Worm (Caenorhabditis elegans) whole organism, L4 larva: ENCODE measurements around the gene F31F6.1.
A peak's percentile ranks its signal among the peaks of the same experiment; 100 is the strongest.

Experiments used
- F26F4.8 ChIP-seq: fragments of 200-800 bp; sonication (Bioruptor generic); conservative IDR thresholded peaks from 2 replicates; pipeline ENCODE4 v1.3.6; 2022; ENCODE audit warnings: missing genetic modification characterization, missing compliant biosample characterization
- F44E2.7 ChIP-seq: fragments of 200-800 bp; sonication (Bioruptor generic); IDR thresholded peaks from 2 replicates; pipeline ENCODE4 v2.1.2; 2022; ENCODE audit warnings: missing genetic modification characterization, missing compliant biosample characterization
- R02D3.7 ChIP-seq: fragments of 150-350 bp; sonication (generic microtip); optimal IDR thresholded peaks from 3 replicates; lab custom pipeline; 2014; ENCODE audit warnings: missing biosample characterization, missing genetic modification characterization
- T20F7.1 ChIP-seq: fragments of 200-800 bp; sonication (Bioruptor generic); optimal IDR thresholded peaks from 2 replicates; lab custom pipeline; 2018; ENCODE audit warnings: mild to moderate bottlenecking, missing genetic modification characterization, missing compliant biosample characterization
- aha-1 ChIP-seq: fragments of 150-350 bp; peaks from one replicate; lab custom pipeline; 2014; ENCODE audit warnings: missing biosample characterization, missing genetic modification characterization
- aly-2 ChIP-seq: sonication (generic microtip); optimal IDR thresholded peaks from 2 replicates; lab custom pipeline; 2018; ENCODE audit warnings: missing biosample characterization, missing genetic modification characterization
- attf-4 ChIP-seq: sonication (generic microtip); optimal IDR thresholded peaks from 3 replicates; lab custom pipeline; 2017; ENCODE audit warnings: missing biosample characterization, missing genetic modification characterization
- ceh-44 ChIP-seq: fragments of 200-800 bp; sonication (Bioruptor generic); IDR thresholded peaks from 2 replicates; pipeline ENCODE4 v1.3.6; 2022; ENCODE audit warnings: missing genetic modification reagents, missing genetic modification characterization, missing compliant biosample characterization
- ces-1 ChIP-seq: fragments of 150-350 bp; sonication (generic microtip); optimal IDR thresholded peaks from 4 replicates; lab custom pipeline; 2014; ENCODE audit warnings: missing biosample characterization, missing genetic modification reagents, missing genetic modification characterization
- ctbp-1 ChIP-seq: fragments of 200-800 bp; sonication (Bioruptor generic); IDR thresholded peaks from 2 replicates; pipeline ENCODE4 v1.3.6; 2022; ENCODE audit warnings: missing genetic modification reagents, missing genetic modification characterization, missing compliant biosample characterization
- daf-19 ChIP-seq: fragments of 200-800 bp; sonication (Bioruptor generic); conservative IDR thresholded peaks from 2 replicates; pipeline ENCODE4 v1.3.6; 2022; ENCODE audit warnings: missing genetic modification characterization, missing compliant biosample characterization
- dmd-6 ChIP-seq: fragments of 200-800 bp; sonication (Bioruptor generic); IDR thresholded peaks from 2 replicates; pipeline ENCODE4 v1.3.6; 2022; ENCODE audit warnings: missing genetic modification reagents, missing genetic modification characterization, missing compliant biosample characterization
- dmd-9 ChIP-seq: fragments of 200-800 bp; sonication (Bioruptor generic); IDR thresholded peaks from 2 replicates; pipeline ENCODE4 v1.3.6; 2022; ENCODE audit warnings: missing genetic modification reagents, missing genetic modification characterization, missing compliant biosample characterization
- dpl-1 ChIP-seq: fragments of 150-350 bp; optimal IDR thresholded peaks from 2 replicates; lab custom pipeline; 2014; ENCODE audit warnings: missing biosample characterization, missing genetic modification reagents, missing genetic modification characterization
- fos-1 ChIP-seq: fragments of 150-350 bp; optimal IDR thresholded peaks from 2 replicates; lab custom pipeline; 2014; ENCODE audit warnings: missing biosample characterization, missing genetic modification characterization
- hlh-11 ChIP-seq: fragments of 200-800 bp; sonication (Bioruptor generic); optimal IDR thresholded peaks from 2 replicates; lab custom pipeline; 2018; ENCODE audit warnings: mild to moderate bottlenecking, missing genetic modification characterization, missing compliant biosample characterization
- hmg-1.1 ChIP-seq: fragments of 200-800 bp; sonication (Bioruptor generic); IDR thresholded peaks from 2 replicates; pipeline ENCODE4 v1.3.6; 2022; ENCODE audit warnings: missing genetic modification reagents, missing genetic modification characterization, missing compliant biosample characterization
- lin-15B ChIP-seq: fragments of 150-350 bp; sonication (generic microtip); optimal IDR thresholded peaks from 3 replicates; lab custom pipeline; 2014; ENCODE audit warnings: missing biosample characterization, missing genetic modification characterization
- lin-38 ChIP-seq: fragments of 200-800 bp; sonication (Bioruptor generic); IDR thresholded peaks from 2 replicates; pipeline ENCODE4 v1.3.6; 2022; ENCODE audit warnings: missing genetic modification reagents, missing genetic modification characterization, missing compliant biosample characterization
- lsy-2 ChIP-seq, 2 experiments: fragments of 150-350 bp in 1 of 2; sonication (generic microtip) in 1 of 2; optimal IDR thresholded peaks; 2 replicates each; lab custom pipeline; 2014 to 2017; ENCODE audit warnings: missing biosample characterization in 2 of 2, missing genetic modification characterization in 2 of 2
- madf-5 ChIP-seq, 2 experiments: fragments of 200-800 bp; sonication (Bioruptor generic); IDR thresholded peaks; 2 replicates each; pipeline ENCODE4 v1.3.6; 2022; ENCODE audit warnings: missing compliant biosample characterization in 2 of 2, missing genetic modification characterization in 2 of 2
- madf-9 ChIP-seq: fragments of 200-800 bp; sonication (Bioruptor generic); conservative IDR thresholded peaks from 2 replicates; pipeline ENCODE4 v1.3.6; 2022; ENCODE audit warnings: missing genetic modification reagents, missing genetic modification characterization, missing compliant biosample characterization
- nhr-11 ChIP-seq: fragments of 150-350 bp; optimal IDR thresholded peaks from 2 replicates; lab custom pipeline; 2014; ENCODE audit warnings: missing biosample characterization, missing genetic modification characterization
- nhr-111 ChIP-seq: fragments of 200-800 bp; sonication (Bioruptor generic); optimal IDR thresholded peaks from 2 replicates; lab custom pipeline; 2018; ENCODE audit warnings: mild to moderate bottlenecking, missing genetic modification characterization, missing compliant biosample characterization
- nhr-237 ChIP-seq: sonication (generic microtip); optimal IDR thresholded peaks from 2 replicates; lab custom pipeline; 2017; ENCODE audit warnings: missing biosample characterization, missing genetic modification characterization
- nhr-25 ChIP-seq: sonication (generic microtip); optimal IDR thresholded peaks from 2 replicates; lab custom pipeline; 2017; ENCODE audit warnings: missing genetic modification characterization, mild to moderate bottlenecking, missing compliant biosample characterization, antibody characterized with exemption, moderate library complexity, borderline replicate concordance; ENCODE audit not compliant: insufficient read depth
- nhr-48 ChIP-seq: sonication (generic microtip); optimal IDR thresholded peaks from 2 replicates; lab custom pipeline; 2016; ENCODE audit warnings: mild to moderate bottlenecking, missing genetic modification characterization, missing compliant biosample characterization
- pha-4 ChIP-seq, 2 experiments: fragments of 150-350 bp in 1 of 2; fragments of 200-800 bp in 1 of 2; sonication (Bioruptor generic) in 1 of 2; IDR thresholded peaks in 1 of 2; optimal IDR thresholded peaks in 1 of 2; 2 replicates each; pipeline versions ENCODE4 v1.3.6 to Lab custom; 2014 to 2022; ENCODE audit warnings: missing genetic modification characterization in 2 of 2, missing genetic modification reagents in 2 of 2, missing biosample characterization in 1 of 2, missing compliant biosample characterization in 1 of 2
- pqm-1 ChIP-seq: sonication (generic microtip); optimal IDR thresholded peaks from 2 replicates; lab custom pipeline; 2017; ENCODE audit warnings: missing biosample characterization, missing genetic modification characterization
- rbr-2 ChIP-seq: sonication (generic microtip); optimal IDR thresholded peaks from 2 replicates; lab custom pipeline; 2016; ENCODE audit warnings: missing genotype, missing genetic modification characterization, missing compliant biosample characterization
- sdz-12 ChIP-seq: fragments of 200-800 bp; sonication (Bioruptor generic); optimal IDR thresholded peaks from 2 replicates; lab custom pipeline; 2018; ENCODE audit warnings: mild to moderate bottlenecking, missing genetic modification characterization, missing compliant biosample characterization
- set-16 ChIP-seq: fragments of 200-800 bp; sonication (Bioruptor generic); IDR thresholded peaks from 2 replicates; pipeline ENCODE4 v1.3.6; 2022; ENCODE audit warnings: missing genetic modification reagents, missing genetic modification characterization, missing compliant biosample characterization
- skn-1 ChIP-seq: fragments of 150-350 bp; optimal IDR thresholded peaks from 2 replicates; lab custom pipeline; 2014; ENCODE audit warnings: missing biosample characterization, missing genetic modification characterization
- snpc-4 ChIP-seq: fragments of 150-350 bp; optimal IDR thresholded peaks from 2 replicates; lab custom pipeline; 2014; ENCODE audit warnings: missing biosample characterization, missing genetic modification characterization
- spr-1 ChIP-seq: sonication (generic microtip); optimal IDR thresholded peaks from 2 replicates; lab custom pipeline; 2016; ENCODE audit warnings: mild to moderate bottlenecking, missing genetic modification characterization, missing compliant biosample characterization
- tag-97 ChIP-seq: fragments of 200-800 bp; sonication (Bioruptor generic); IDR thresholded peaks from 2 replicates; pipeline ENCODE4 v1.3.6; 2022; ENCODE audit warnings: missing genetic modification characterization, missing compliant biosample characterization
- unc-130 ChIP-seq: sonication (generic microtip); optimal IDR thresholded peaks from 2 replicates; lab custom pipeline; 2016; ENCODE audit warnings: missing genetic modification reagents, missing genetic modification characterization, missing compliant biosample characterization
- unc-39 ChIP-seq: sonication (generic microtip); optimal IDR thresholded peaks from 2 replicates; lab custom pipeline; 2017; ENCODE audit warnings: missing biosample characterization, missing genetic modification characterization
- unc-62 ChIP-seq, 3 experiments: fragments of 150-350 bp in 1 of 3; sonication (generic microtip); optimal IDR thresholded peaks in 2 of 3; peaks in 1 of 3; 1 replicate in 1 of 3; 2 replicates in 2 of 3; lab custom pipeline; 2014 to 2017; ENCODE audit warnings: missing biosample characterization in 3 of 3, missing genetic modification characterization in 3 of 3, missing genetic modification reagents in 3 of 3, missing genotype in 1 of 3
- vab-7 ChIP-seq: fragments of 200-800 bp; sonication (Bioruptor generic); IDR thresholded peaks from 2 replicates; pipeline ENCODE4 v1.3.6; 2022; ENCODE audit warnings: missing genetic modification reagents, missing genetic modification characterization, missing compliant biosample characterization
- ztf-11 ChIP-seq: fragments of 150-350 bp; optimal IDR thresholded peaks from 2 replicates; lab custom pipeline; 2014; ENCODE audit warnings: missing biosample characterization, missing genetic modification characterization
- ztf-7 ChIP-seq: fragments of 150-350 bp; optimal IDR thresholded peaks from 2 replicates; lab custom pipeline; 2014; ENCODE audit warnings: missing biosample characterization, missing genetic modification characterization

F31F6.1 gene

ce11 chrX:14841030-14841429 is 27.1 kb downstream of the F31F6.1 start (continued):
- TF ChIP-seq skn-1 (tag; lab: Kevin White, UChicago) (no peak), hlh-11 (tag; lab: Kevin White, UChicago) (peak; percentile 93), pqm-1 (tag; lab: Kevin White, UChicago) (peak; percentile 39), F44E2.7 (GFP tag; lab: Robert Waterston, UW) (no peak), lin-38 (GFP tag; lab: Robert Waterston, UW) (peak; percentile 49), spr-1 (tag; lab: Kevin White, UChicago) (peak; percentile 34), lin-15B (tag; lab: Kevin White, UChicago) (no peak), unc-39 (tag; lab: Kevin White, UChicago) (no peak), vab-7 (GFP tag; lab: Robert Waterston, UW) (peak; percentile 50), tag-97 (GFP tag; lab: Robert Waterston, UW) (no peak), lsy-2 (tag; optimal IDR thresholded peaks at IDR 0.05; lab: Kevin White, UChicago) (peak; percentile 68 to 86), ztf-7 (peak; percentile 36), R02D3.7 (no peak), ctbp-1 (GFP tag; lab: Robert Waterston, UW) (peak; percentile 92)

- TF ChIP-seq aly-2 (tag; lab: Kevin White, UChicago): no peak
- TF ChIP-seq ctbp-1 (GFP tag; lab: Robert Waterston, UW): no peak
- no peak for TF ChIP-seq rbr-2
- TF ChIP-seq ces-1: no peak
Measured at ce11 chrX:14838339-14838738, 29.8 kb downstream of the F31F6.1 start.

ce11 chrX:14831531-14831930 is 36.6 kb downstream of the F31F6.1 start, which contains the start of gene dpf-2:
Gene dpf-2 (plus strand): TSS chrX:14831831.
- TF ChIP-seq aha-1 (tag; lab: Kevin White, UChicago) (peak; percentile 10), fos-1 (no peak)

ce11 chrX:14828766-14829165 is 39.3 kb downstream of the F31F6.1 start:
- TF ChIP-seq snpc-4 (tag; lab: Kevin White, UChicago) (no peak), aha-1 (tag; lab: Kevin White, UChicago) (peak; percentile 96), madf-9 (GFP tag; lab: Robert Waterston, UW) (no peak), unc-39 (tag; lab: Kevin White, UChicago) (no peak), nhr-11 (no peak), lin-15B (tag; lab: Kevin White, UChicago) (no peak), unc-62 (GFP tag; optimal IDR thresholded peaks at IDR 0.05 in 1 of 2; lab: Kevin White, UChicago) (peak in 1 of 2 experiments; percentile 4), unc-62 (tag; optimal IDR thresholded peaks at IDR 0.05; lab: Kevin White, UChicago) (no peak)

- TF ChIP-seq fos-1 (no peak), set-16 (GFP tag; lab: Robert Waterston, UW) (no peak), madf-9 (GFP tag; lab: Robert Waterston, UW) (0 out of 2 replicates have a peak, but pooled peaks have one; percentile 9), pha-4 (GFP tag; IDR thresholded peaks at IDR 0.05; lab: Robert Waterston, UW) (no peak), pha-4 (tag; optimal IDR thresholded peaks at IDR 0.05; lab: Kevin White, UChicago) (no peak), F26F4.8 (GFP tag; lab: Robert Waterston, UW) (no peak), T20F7.1 (GFP tag; lab: Kevin White, UChicago) (no peak), madf-5 (GFP tag; IDR thresholded peaks at IDR 0.05; lab: Robert Waterston, UW) (no peak), nhr-237 (tag; lab: Kevin White, UChicago) (no peak), nhr-111 (GFP tag; lab: Kevin White, UChicago) (no peak), rbr-2 (peak; percentile 51), unc-130 (GFP tag; lab: Kevin White, UChicago) (no peak), lin-15B (tag; lab: Kevin White, UChicago) (no peak), dmd-6 (GFP tag; lab: Robert Waterston, UW) (peak; percentile 75), nhr-48 (tag; lab: Kevin White, UChicago) (peak; percentile 46), nhr-11 (peak; percentile 58), hmg-1.1 (peak; percentile 80), attf-4 (tag; lab: Kevin White, UChicago) (no peak), daf-19 (GFP tag; lab: Robert Waterston, UW) (no peak), nhr-25 (peak; percentile 36), sdz-12 (GFP tag; lab: Kevin White, UChicago) (no peak), dmd-9 (GFP tag; lab: Robert Waterston, UW) (no peak), ceh-44 (GFP tag; lab: Robert Waterston, UW) (no peak), ztf-11 (tag; lab: Kevin White, UChicago) (no peak), dpl-1 (GFP tag; lab: Kevin White, UChicago) (peak; percentile 33)
Measured at ce11 chrX:14824490-14825050, 43.5 kb downstream of the F31F6.1 start, which contains the start of gene mbk-1. Gene mbk-1 (minus strand): TSS chrX:14824540.
